Worm (Caenorhabditis elegans): ENCODE results near the gene T05C12.4.

The T05C12.4 gene

DNA sequence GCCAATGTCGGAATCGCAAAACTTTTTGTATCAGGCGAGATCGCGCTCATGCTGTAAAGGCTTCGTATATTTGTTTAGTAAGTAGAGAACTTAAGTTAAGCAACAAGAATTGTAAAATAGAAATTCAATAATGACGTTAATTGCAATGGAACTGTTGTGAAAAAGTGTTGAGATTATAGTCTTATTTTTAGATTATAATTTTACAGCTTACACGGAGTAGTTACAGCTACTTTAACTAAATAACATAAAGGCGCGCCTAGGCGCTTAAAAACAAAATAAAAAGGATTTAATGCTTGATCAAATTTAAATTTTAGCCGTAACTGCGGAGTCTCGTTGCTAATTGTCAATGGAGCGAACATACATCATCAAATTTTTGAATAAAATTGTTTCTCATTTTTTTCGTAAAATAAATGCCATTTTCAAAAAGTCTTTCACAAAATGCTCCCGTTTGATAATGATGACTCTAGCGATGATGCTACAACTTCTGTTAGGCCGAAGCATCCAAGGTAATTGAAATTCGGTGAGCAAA, 18.0 kb downstream of the T05C12.4 start, which contains the start of the genes emb-27 and rrf-3 (continued):
- TF ChIP-seq jun-1 (tag; optimal IDR thresholded peaks at IDR 0.05) (no peak), egl-13 (tag; optimal IDR thresholded peaks at IDR 0.05) (no peak), ceh-8 (GFP tag; optimal IDR thresholded peaks at IDR 0.05) (no peak), unc-62 (GFP tag; optimal IDR thresholded peaks at IDR 0.05) (no peak), fkh-4 (tag; optimal IDR thresholded peaks at IDR 0.05; ENCODE audit: borderline replicate concordance) (no peak), mef-2 (tag; optimal IDR thresholded peaks at IDR 0.05) (no peak), hlh-4 (tag; optimal IDR thresholded peaks at IDR 0.05) (no peak), nhr-71 (tag; optimal IDR thresholded peaks at IDR 0.05) (no peak), snpc-4 (tag; optimal IDR thresholded peaks at IDR 0.05) (no peak), ces-1 (GFP tag; optimal IDR thresholded peaks at IDR 0.05) (no peak), tlp-1 (tag; optimal IDR thresholded peaks at IDR 0.05) (no peak), nhr-84 (tag; optimal IDR thresholded peaks at IDR 0.05) (no peak), efl-1 (optimal IDR thresholded peaks at IDR 0.05) (peak; percentile 65 to 73), efl-1 (GFP tag; optimal IDR thresholded peaks at IDR 0.05 in 1 of 2) (peak; percentile 80 to 96), unc-30 (tag; optimal IDR thresholded peaks at IDR 0.05) (no peak), C04F5.9 (tag; optimal IDR thresholded peaks at IDR 0.05) (peak; percentile 13), lin-15B (tag; optimal IDR thresholded peaks at IDR 0.05) (peak; percentile 84), ceh-90 (tag; optimal IDR thresholded peaks at IDR 0.05) (no peak), nhr-90 (tag; optimal IDR thresholded peaks at IDR 0.05; ENCODE audit: poor library complexity) (no peak), nhr-76 (tag; optimal IDR thresholded peaks at IDR 0.05) (no peak), dsc-1 (tag; optimal IDR thresholded peaks at IDR 0.05) (no peak), alr-1 (tag; optimal IDR thresholded peaks at IDR 0.05; ENCODE audit: borderline replicate concordance) (no peak), nhr-237 (tag; optimal IDR thresholded peaks at IDR 0.05) (no peak), C34B4.2 (tag; optimal IDR thresholded peaks at IDR 0.05) (no peak), pqm-1 (tag; optimal IDR thresholded peaks at IDR 0.05) (no peak), unc-130 (tag; optimal IDR thresholded peaks at IDR 0.05) (no peak), nhr-12 (tag; optimal IDR thresholded peaks at IDR 0.05) (no peak), nhr-77 (tag; optimal IDR thresholded peaks at IDR 0.05) (no peak), C16A3.4 (tag; optimal IDR thresholded peaks at IDR 0.05) (peak; percentile 77), rnt-1 (tag; optimal IDR thresholded peaks at IDR 0.05) (peak; percentile 34), xbp-1 (tag; optimal IDR thresholded peaks at IDR 0.05) (peak; percentile 25), ets-5 (GFP tag; IDR thresholded peaks at IDR 0.05) (no peak), snu-23 (GFP tag; optimal IDR thresholded peaks at IDR 0.05) (peak; percentile 56), pax-3 (tag; optimal IDR thresholded peaks at IDR 0.05) (no peak), nhr-47 (tag; optimal IDR thresholded peaks at IDR 0.05) (peak; percentile 15), ztf-4 (tag; optimal IDR thresholded peaks at IDR 0.05) (no peak), nhr-85 (tag) (peak; percentile 33), efl-3 (GFP tag; optimal IDR thresholded peaks at IDR 0.05) (no peak), ceh-88 (GFP tag; IDR thresholded peaks at IDR 0.05) (no peak), fkh-10 (GFP tag; optimal IDR thresholded peaks at IDR 0.05) (no peak), ceh-82 (tag; optimal IDR thresholded peaks at IDR 0.05) (peak in 1 of 3 experiments; percentile 51), ama-1 (optimal IDR thresholded peaks at IDR 0.05) (no peak), lir-3 (tag; optimal IDR thresholded peaks at IDR 0.05; ENCODE audit: poor library complexity) (no peak), lin-35 (GFP tag; optimal IDR thresholded peaks at IDR 0.05) (peak; percentile 75 to 83), swsn-7 (tag; optimal IDR thresholded peaks at IDR 0.05) (peak; percentile 14), hpl-2 (GFP tag; optimal IDR thresholded peaks at IDR 0.05) (no peak), grh-1 (GFP tag; IDR thresholded peaks at IDR 0.05) (no peak), blmp-1 (tag; optimal IDR thresholded peaks at IDR 0.05) (no peak), aha-1 (tag; optimal IDR thresholded peaks at IDR 0.05) (no peak), lin-39 (tag; optimal IDR thresholded peaks at IDR 0.05) (no peak), Y116A8C.19 (tag; optimal IDR thresholded peaks at IDR 0.05; ENCODE audit: borderline replicate concordance) (no peak)

All from whole organism, L1 larva.